Fruit fly (Drosophila melanogaster) whole organism, adult: ENCODE results near the gene Acsf2.

Experiments used
- CG11617 ChIP-seq: fragments of 200-800 bp; sonication (Bioruptor generic); optimal IDR thresholded peaks from 2 replicates; lab custom pipeline; 2017; ENCODE audit warnings: mild to moderate bottlenecking, missing biosample characterization, missing genetic modification reagents, missing genetic modification characterization
- Clk ChIP-seq: fragments of 200-800 bp; sonication (Bioruptor generic); optimal IDR thresholded peaks from 2 replicates; lab custom pipeline; 2017; ENCODE audit warnings: missing biosample characterization, missing genetic modification characterization
- Crg-1 ChIP-seq: fragments of 200-800 bp; sonication (Bioruptor generic); optimal IDR thresholded peaks from 2 replicates; lab custom pipeline; 2016; ENCODE audit warnings: missing biosample characterization, missing genetic modification characterization
- kay ChIP-seq: fragments of 200-800 bp; sonication (Bioruptor generic); peaks from one replicate; lab custom pipeline; 2016; ENCODE audit warnings: missing biosample characterization, missing genetic modification characterization, borderline replicate concordance

DNA sequence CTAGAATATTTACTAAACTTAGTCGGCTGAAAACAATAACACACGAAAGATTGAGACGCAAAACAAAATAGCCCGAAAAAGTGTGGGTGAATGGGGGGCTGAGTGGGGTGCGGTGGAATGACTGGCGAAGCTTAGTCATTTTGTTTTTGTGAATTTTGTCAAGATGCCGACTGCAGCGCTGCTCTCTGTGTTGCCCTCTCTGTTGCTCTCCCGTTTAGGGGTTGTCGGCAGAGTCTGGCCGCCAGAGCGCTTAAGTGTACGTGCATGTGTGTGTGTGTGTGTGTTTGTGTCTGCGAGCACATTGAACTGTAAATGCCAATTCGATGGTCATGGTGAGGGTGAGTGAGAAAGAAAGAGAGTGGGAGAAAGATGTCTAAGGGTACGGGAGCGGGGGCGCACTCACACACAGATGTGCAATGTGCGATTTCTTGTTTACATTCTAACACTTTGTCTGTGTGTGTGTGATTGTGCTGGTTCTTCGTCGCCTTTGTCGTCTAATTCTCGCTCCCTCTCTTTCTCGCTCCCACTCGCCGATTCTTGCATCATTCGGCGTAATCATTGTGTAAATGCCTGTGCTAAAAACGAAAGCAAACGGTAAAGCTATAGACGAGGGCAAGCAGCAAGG lies 35.5 kb downstream of the Acsf2 start:
- TF ChIP-seq CG11617 (GFP tag; lab: Kevin White, UChicago) (peak; percentile 47), Clk (peak; percentile 58), Crg-1 (no peak), kay (GFP tag; lab: Kevin White, UChicago) (peak; percentile 98)
